Fruit fly (Drosophila melanogaster): ENCODE results near the gene Marcal1.

Marcal1 gene

dm6 chr2L:4945300-4945699 lies 10.0 kb upstream of the Marcal1 start, which contains the start of the genes mRpL24 and betaggt-I (continued):
- TF ChIP-seq CG4282 (GFP tag; optimal IDR thresholded peaks at IDR 0.05) = no peak
- TF ChIP-seq CG6791 (GFP tag; IDR thresholded peaks at IDR 0.05; ENCODE audit: partially characterized antibody) = no peak
- peak; percentile 98 for TF ChIP-seq unpg (GFP tag; optimal IDR thresholded peaks at IDR 0.05)
- no peak for TF ChIP-seq hbn (GFP tag; IDR thresholded peaks at IDR 0.05; ENCODE audit: partially characterized antibody)
- no peak for TF ChIP-seq CG16813 (GFP tag; IDR thresholded peaks at IDR 0.05; ENCODE audit: partially characterized antibody)
- TF ChIP-seq NK7.1 (GFP tag; optimal IDR thresholded peaks at IDR 0.05) = peak; percentile 35
- TF ChIP-seq CG31388 (GFP tag; optimal IDR thresholded peaks at IDR 0.05) = peak; percentile 91
- peak; percentile 75; the same call in 1 of the 2 replicates for TF ChIP-seq Lim3 (GFP tag; IDR thresholded peaks at IDR 0.05)
- peak; percentile 97 for TF ChIP-seq ara (GFP tag; IDR thresholded peaks at IDR 0.05)
- TF ChIP-seq CG12219 (GFP tag; optimal IDR thresholded peaks at IDR 0.05) = peak; percentile 88
- TF ChIP-seq CG42726 (GFP tag; IDR thresholded peaks at IDR 0.05; ENCODE audit: partially characterized antibody) = no peak
- peak; percentile 93 for TF ChIP-seq CG11247 (GFP tag; IDR thresholded peaks at IDR 0.05)
- TF ChIP-seq bigmax (GFP tag; optimal IDR thresholded peaks at IDR 0.05) = no peak
- TF ChIP-seq CG3281 (GFP tag; optimal IDR thresholded peaks at IDR 0.05) = peak; percentile 95
- TF ChIP-seq ase (GFP tag; IDR thresholded peaks at IDR 0.05) = peak; percentile 97
- peak; percentile 98 for TF ChIP-seq CG13424 (tag; optimal IDR thresholded peaks at IDR 0.05)
- peak; percentile 83 for TF ChIP-seq CG4707 (GFP tag; optimal IDR thresholded peaks at IDR 0.05)
- TF ChIP-seq CG4404 (GFP tag; IDR thresholded peaks at IDR 0.05) = peak; percentile 85
- peak; percentile 50 for TF ChIP-seq CG12236 (GFP tag; optimal IDR thresholded peaks at IDR 0.05)
- no peak for TF ChIP-seq Neu2 (GFP tag; optimal IDR thresholded peaks at IDR 0.05; ENCODE audit: borderline replicate concordance)
- TF ChIP-seq Poxn (GFP tag; IDR thresholded peaks at IDR 0.05) = peak; percentile 86
- peak; percentile 89 for TF ChIP-seq CG1529 (GFP tag; optimal IDR thresholded peaks at IDR 0.05)
- TF ChIP-seq sens-2 (GFP tag; IDR thresholded peaks at IDR 0.05) = peak; percentile 95
- TF ChIP-seq kay (GFP tag; optimal IDR thresholded peaks at IDR 0.05) = peak; percentile 94
- peak; percentile 89 for TF ChIP-seq CG2202 (tag; optimal IDR thresholded peaks at IDR 0.05)
- peak; percentile 95 for TF ChIP-seq CG43689 (GFP tag; IDR thresholded peaks at IDR 0.05)
- peak; percentile 90 for TF ChIP-seq GATAe (GFP tag; conservative IDR thresholded peaks at IDR 0.05)
- TF ChIP-seq gem (tag; optimal IDR thresholded peaks at IDR 0.05) = peak; percentile 99
- peak; percentile 96 for TF ChIP-seq CG9727 (GFP tag; optimal IDR thresholded peaks at IDR 0.05)
- peak; percentile 88 for TF ChIP-seq ham (GFP tag; IDR thresholded peaks at IDR 0.05)
- peak; percentile 58 for TF ChIP-seq fu2 (GFP tag; optimal IDR thresholded peaks at IDR 0.05)
- TF ChIP-seq E2f2 (GFP tag; IDR thresholded peaks at IDR 0.05) = peak; percentile 81
- TF ChIP-seq Lhr (GFP tag; optimal IDR thresholded peaks at IDR 0.05) = peak; percentile 77
- TF ChIP-seq pan (optimal IDR thresholded peaks at IDR 0.05) = no peak
- TF ChIP-seq pan (GFP tag; optimal IDR thresholded peaks at IDR 0.05 in 1 of 2, IDR thresholded peaks at IDR 0.05 in 1 of 2) = peak in 1 of 2 experiments; percentile 99
- peak; percentile 70 for TF ChIP-seq Hey (tag; optimal IDR thresholded peaks at IDR 0.05)
- TF ChIP-seq Fer1 (GFP tag; optimal IDR thresholded peaks at IDR 0.05) = peak; percentile 96
- TF ChIP-seq p53 (GFP tag; optimal IDR thresholded peaks at IDR 0.05) = no peak
- no peak for TF ChIP-seq lov (optimal IDR thresholded peaks at IDR 0.05)
- TF ChIP-seq lov (GFP tag; IDR thresholded peaks at IDR 0.05) = peak; percentile 93
- peak; percentile 92 for TF ChIP-seq sim (GFP tag; IDR thresholded peaks at IDR 0.05)
- peak; percentile 72 for TF ChIP-seq bab2 (GFP tag; optimal IDR thresholded peaks at IDR 0.05)
- peak; percentile 97 for TF ChIP-seq Ssrp (tag; optimal IDR thresholded peaks at IDR 0.05)
- no peak for TF ChIP-seq nerfin-2 (GFP tag; IDR thresholded peaks at IDR 0.05; ENCODE audit: partially characterized antibody)
- TF ChIP-seq dm (GFP tag; optimal IDR thresholded peaks at IDR 0.05) = peak; percentile 67
- peak; percentile 77 for TF ChIP-seq Hand (GFP tag; optimal IDR thresholded peaks at IDR 0.05)
- TF ChIP-seq Kr (GFP tag; optimal IDR thresholded peaks at IDR 0.05) = no peak
- TF ChIP-seq Lpt (GFP tag; optimal IDR thresholded peaks at IDR 0.05) = no peak
- peak; percentile 80 for TF ChIP-seq CG2875 (GFP tag; optimal IDR thresholded peaks at IDR 0.05)
- peak; percentile 98 for TF ChIP-seq Ptx1 (GFP tag; IDR thresholded peaks at IDR 0.05)
- no peak for TF ChIP-seq sqz (GFP tag; optimal IDR thresholded peaks at IDR 0.05)

All from whole organism, embryonic.